Fruit fly (Drosophila melanogaster) whole organism, adult: ENCODE measurements around the gene CG9689.
A peak's percentile ranks its signal among the peaks of the same experiment; 100 is the strongest.

Experiments
- CG11617 ChIP-seq: fragments of 200-800 bp; sonication (Bioruptor generic); optimal IDR thresholded peaks from 2 replicates; lab custom pipeline; 2017; ENCODE audit warnings: mild to moderate bottlenecking, missing biosample characterization, missing genetic modification reagents, missing genetic modification characterization
- CG14711 ChIP-seq: fragments of 200-800 bp; sonication (Bioruptor generic); optimal IDR thresholded peaks from 2 replicates; lab custom pipeline; 2018; ENCODE audit warnings: missing biosample characterization, mild to moderate bottlenecking, missing genetic modification characterization, moderate library complexity
- CG7045 ChIP-seq: fragments of 200-800 bp; sonication (Bioruptor generic); optimal IDR thresholded peaks from 2 replicates; lab custom pipeline; 2017; ENCODE audit warnings: missing biosample characterization, mild to moderate bottlenecking, missing genetic modification characterization
- CG7101 ChIP-seq: fragments of 200-800 bp; sonication (Bioruptor generic); optimal IDR thresholded peaks from 2 replicates; lab custom pipeline; 2018; ENCODE audit warnings: missing biosample characterization, mild to moderate bottlenecking, missing genetic modification characterization, moderate library complexity
- Hr96 ChIP-seq: fragments of 200-800 bp; sonication (Bioruptor generic); optimal IDR thresholded peaks from 2 replicates; lab custom pipeline; 2016; ENCODE audit warnings: missing biosample characterization, missing genetic modification characterization
- bab1 ChIP-seq: fragments of 200-800 bp; sonication (Bioruptor generic); optimal IDR thresholded peaks from 3 replicates; lab custom pipeline; 2019; ENCODE audit warnings: missing biosample characterization, mild to moderate bottlenecking, missing genetic modification characterization, moderate library complexity
- cic ChIP-seq: fragments of 200-800 bp; sonication (Bioruptor generic); optimal IDR thresholded peaks from 2 replicates; lab custom pipeline; 2017; ENCODE audit warnings: missing biosample characterization, mild to moderate bottlenecking, missing genetic modification characterization, moderate library complexity
- cnc ChIP-seq, 2 experiments: fragments of >200 bp; optimal IDR thresholded peaks; 2 replicates each; lab custom pipeline; 2017
- kay ChIP-seq: fragments of 200-800 bp; sonication (Bioruptor generic); peaks from one replicate; lab custom pipeline; 2016; ENCODE audit warnings: missing biosample characterization, missing genetic modification characterization, borderline replicate concordance
- ovo ChIP-seq: fragments of 200-800 bp; sonication (Bioruptor generic); optimal IDR thresholded peaks from 2 replicates; lab custom pipeline; 2016; ENCODE audit warnings: missing biosample characterization, missing genetic modification characterization
- pad ChIP-seq: fragments of 200-800 bp; sonication (Bioruptor generic); optimal IDR thresholded peaks from 3 replicates; lab custom pipeline; 2017; ENCODE audit warnings: missing biosample characterization, missing genetic modification characterization, mild to moderate bottlenecking, moderate library complexity, missing genetic modification reagents
- tj ChIP-seq: fragments of 200-800 bp; sonication (Bioruptor generic); optimal IDR thresholded peaks from 3 replicates; lab custom pipeline; 2017; ENCODE audit warnings: missing biosample characterization, mild to moderate bottlenecking, missing genetic modification characterization, moderate library complexity
- toe ChIP-seq: fragments of 200-800 bp; sonication (Bioruptor generic); optimal IDR thresholded peaks from 2 replicates; lab custom pipeline; 2016; ENCODE audit warnings: missing biosample characterization, missing genetic modification characterization

The CG9689 gene

dm6 chrX:9930882-9931281 is 49.1 kb downstream of the CG9689 start, which contains the start of gene Idgf4:
Gene Idgf4, minus strand, starts transcription at chrX:9930948.
- peak; percentile 8 for TF ChIP-seq ovo
- TF ChIP-seq CG7101 (tag; lab: Kevin White, UChicago): no peak

- TF ChIP-seq Hr96 (GFP tag; lab: Kevin White, UChicago) (no peak), ovo (no peak), CG7101 (tag; lab: Kevin White, UChicago) (no peak), CG11617 (GFP tag; lab: Kevin White, UChicago) (no peak), pad (no peak), CG7045 (no peak), cnc (optimal IDR thresholded peaks at IDR 0.05; lab: Kevin White, UChicago) (no peak), CG14711 (tag; lab: Kevin White, UChicago) (no peak), cic (GFP tag; lab: Kevin White, UChicago) (no peak), kay (no peak), toe (GFP tag; lab: Kevin White, UChicago) (no peak), bab1 (no peak), tj (GFP tag; lab: Kevin White, UChicago) (no peak)
Measured at dm6 chrX:9932296-9932892, 50.6 kb downstream of the CG9689 start.
